Fruit fly (Drosophila melanogaster) whole organism, prepupa: Measurements from ENCODE around the gene psidin.

Experiments
- CG6808 ChIP-seq: fragments of 200-800 bp; sonication (Bioruptor generic); optimal IDR thresholded peaks from 3 replicates; lab custom pipeline; 2017; ENCODE audit warnings: missing biosample characterization, missing genetic modification characterization, mild to moderate bottlenecking, moderate library complexity, missing genetic modification reagents
- CG6854 ChIP-seq: fragments of 200-800 bp; sonication (Bioruptor generic); optimal IDR thresholded peaks from 2 replicates; lab custom pipeline; 2017; ENCODE audit warnings: missing biosample characterization, mild to moderate bottlenecking, missing genetic modification characterization

DNA sequence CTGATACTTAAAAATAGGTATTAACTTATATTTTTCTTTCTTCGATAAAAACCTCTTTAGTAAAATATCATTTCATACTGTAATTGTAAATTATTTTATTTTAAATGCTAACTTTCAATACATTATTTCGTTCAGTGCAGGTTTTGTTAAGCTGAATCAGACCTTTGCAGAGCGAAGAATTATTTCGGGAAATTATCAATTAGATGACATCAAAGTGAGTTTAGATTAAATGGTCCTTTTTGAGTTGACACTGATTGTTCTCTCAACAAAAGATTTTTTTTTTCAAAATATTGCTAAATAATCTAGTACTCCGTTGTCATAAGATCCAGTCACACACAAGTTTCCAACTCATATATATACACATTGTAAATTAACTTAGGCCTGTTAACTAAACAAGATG, 21.0 kb downstream of the psidin start, which contains the start of the genes CG33934 and Indy-2:
- TF ChIP-seq CG6808 (GFP tag; lab: Kevin White, UChicago) (no peak), CG6854 (GFP tag; lab: Kevin White, UChicago) (no peak)
